Worm (Caenorhabditis elegans) whole organism, young adult: ENCODE measurements around the gene ZK105.6.

Experiments used
- F10E7.11 ChIP-seq: sonication (generic microtip); optimal IDR thresholded peaks from 2 replicates; lab custom pipeline; 2017; ENCODE audit warnings: mild to moderate bottlenecking, missing genetic modification characterization, moderate library complexity, missing compliant biosample characterization
- F22D6.2 ChIP-seq: sonication (generic microtip); optimal IDR thresholded peaks from 2 replicates; lab custom pipeline; 2016; ENCODE audit warnings: mild to moderate bottlenecking, missing genetic modification characterization, missing compliant biosample characterization
- F49E8.2 ChIP-seq: sonication (generic microtip); optimal IDR thresholded peaks from 3 replicates; lab custom pipeline; 2017; ENCODE audit warnings: missing genetic modification characterization, mild to moderate bottlenecking, missing compliant biosample characterization, antibody characterized with exemption, moderate library complexity; ENCODE audit not compliant: insufficient read depth
- K11D2.4 ChIP-seq: fragments of 200-800 bp; sonication (Bioruptor generic); IDR thresholded peaks from 2 replicates; pipeline ENCODE4 v1.3.6; 2022; ENCODE audit warnings: missing genetic modification reagents, missing genetic modification characterization, missing compliant biosample characterization
- T26A5.8 ChIP-seq: sonication (generic microtip); optimal IDR thresholded peaks from 2 replicates; lab custom pipeline; 2016; ENCODE audit warnings: missing genetic modification characterization, missing compliant biosample characterization
- attf-5 ChIP-seq: fragments of 200-800 bp; sonication (Bioruptor generic); optimal IDR thresholded peaks from 2 replicates; lab custom pipeline; 2018; ENCODE audit warnings: mild to moderate bottlenecking, missing genetic modification characterization, missing compliant biosample characterization
- bed-2 ChIP-seq: fragments of 200-800 bp; sonication (Bioruptor generic); IDR thresholded peaks from 2 replicates; pipeline ENCODE4 v1.3.6; 2022; ENCODE audit warnings: missing genetic modification reagents, missing genetic modification characterization, missing compliant biosample characterization
- ceh-40 ChIP-seq: fragments of 200-800 bp; sonication (Bioruptor generic); IDR thresholded peaks from 2 replicates; pipeline ENCODE4 v1.3.6; 2022; ENCODE audit warnings: missing genetic modification characterization, missing compliant biosample characterization
- ceh-79 ChIP-seq: sonication (generic microtip); optimal IDR thresholded peaks from 2 replicates; lab custom pipeline; 2017; ENCODE audit warnings: mild to moderate bottlenecking, missing genetic modification characterization, missing compliant biosample characterization
- die-1 ChIP-seq: sonication (generic microtip); optimal IDR thresholded peaks from 2 replicates; lab custom pipeline; 2016; ENCODE audit warnings: missing genotype, mild to moderate bottlenecking, missing genetic modification characterization, missing compliant biosample characterization
- dox-1 ChIP-seq: fragments of 200-800 bp; sonication (Bioruptor generic); IDR thresholded peaks from 2 replicates; pipeline ENCODE4 v1.3.6; 2022; ENCODE audit warnings: missing genetic modification reagents, missing genetic modification characterization, missing compliant biosample characterization
- efl-1 ChIP-seq: fragments of 150-350 bp; optimal IDR thresholded peaks from 2 replicates; lab custom pipeline; 2014; ENCODE audit warnings: missing biosample characterization, missing genetic modification reagents, missing genetic modification characterization
- egl-18 ChIP-seq: fragments of 200-800 bp; sonication (Bioruptor generic); IDR thresholded peaks from 2 replicates; pipeline ENCODE4 v1.3.6; 2022; ENCODE audit warnings: missing genetic modification reagents, missing genetic modification characterization, missing compliant biosample characterization
- ekl-4 ChIP-seq: fragments of 200-800 bp; sonication (Bioruptor generic); IDR thresholded peaks from 2 replicates; pipeline ENCODE4 v1.3.6; 2022; ENCODE audit warnings: missing genetic modification reagents, missing genetic modification characterization, missing compliant biosample characterization
- ets-4 ChIP-seq: fragments of 200-800 bp; sonication (Bioruptor generic); optimal IDR thresholded peaks from 2 replicates; lab custom pipeline; 2018; ENCODE audit warnings: mild to moderate bottlenecking, missing genetic modification characterization, missing compliant biosample characterization
- him-1 ChIP-seq: sonication (generic microtip); optimal IDR thresholded peaks from 2 replicates; lab custom pipeline; 2016; ENCODE audit warnings: missing genotype, missing genetic modification reagents, missing genetic modification characterization, missing compliant biosample characterization
- hlh-26 ChIP-seq: fragments of 200-800 bp; sonication (Bioruptor generic); conservative IDR thresholded peaks from 2 replicates; pipeline ENCODE4 v1.3.6; 2022; ENCODE audit warnings: missing genetic modification reagents, missing genetic modification characterization, missing compliant biosample characterization
- hrde-1 ChIP-seq: sonication (generic microtip); optimal IDR thresholded peaks from 2 replicates; lab custom pipeline; 2016; ENCODE audit warnings: missing genetic modification characterization, mild to moderate bottlenecking, missing compliant biosample characterization, moderate library complexity, missing genotype, missing genetic modification reagents, borderline replicate concordance
- lin-54 ChIP-seq: fragments of 200-800 bp; sonication (Bioruptor generic); optimal IDR thresholded peaks from 2 replicates; lab custom pipeline; 2018; ENCODE audit warnings: mild to moderate bottlenecking, missing genetic modification characterization, missing compliant biosample characterization
- madf-10 ChIP-seq: sonication (generic microtip); optimal IDR thresholded peaks from 2 replicates; lab custom pipeline; 2016; ENCODE audit warnings: mild to moderate bottlenecking, missing genetic modification characterization, missing compliant biosample characterization
- mxl-1 ChIP-seq: sonication (generic microtip); optimal IDR thresholded peaks from 2 replicates; lab custom pipeline; 2016; ENCODE audit warnings: missing genetic modification characterization, missing compliant biosample characterization
- nfyb-1 ChIP-seq: fragments of 200-800 bp; sonication (Bioruptor generic); IDR thresholded peaks from 2 replicates; pipeline ENCODE4 v1.3.6; 2022; ENCODE audit warnings: missing genetic modification reagents, missing genetic modification characterization, missing compliant biosample characterization
- nhr-27 ChIP-seq: fragments of 200-800 bp; sonication (Bioruptor generic); optimal IDR thresholded peaks from 2 replicates; lab custom pipeline; 2018; ENCODE audit warnings: mild to moderate bottlenecking, missing genetic modification characterization, moderate library complexity, missing compliant biosample characterization
- nhr-80 ChIP-seq: sonication (generic microtip); optimal IDR thresholded peaks from 2 replicates; lab custom pipeline; 2016; ENCODE audit warnings: missing genetic modification characterization, missing compliant biosample characterization
- nhr-90 ChIP-seq: sonication (generic microtip); optimal IDR thresholded peaks from 2 replicates; lab custom pipeline; 2016; ENCODE audit warnings: missing genotype, mild to moderate bottlenecking, missing genetic modification characterization, missing compliant biosample characterization
- pha-4 ChIP-seq: fragments of 150-350 bp; sonication (generic microtip); optimal IDR thresholded peaks from 2 replicates; lab custom pipeline; 2014; ENCODE audit warnings: missing biosample characterization, missing genetic modification reagents, missing genetic modification characterization
- rpc-1 ChIP-seq, 2 experiments: fragments of 150-350 bp in 1 of 2; sonication (generic microtip) in 1 of 2; optimal IDR thresholded peaks; 2 replicates each; lab custom pipeline; 2014 to 2018; ENCODE audit warnings: missing biosample characterization in 1 of 2, missing genetic modification characterization in 1 of 2, missing genetic modification reagents in 1 of 2, missing genotype in 1 of 2
- sdz-38 ChIP-seq: sonication (generic microtip); optimal IDR thresholded peaks from 2 replicates; lab custom pipeline; 2016; ENCODE audit warnings: missing genotype, missing genetic modification characterization, missing compliant biosample characterization
- snpc-1.1 ChIP-seq: sonication (generic microtip); optimal IDR thresholded peaks from 2 replicates; lab custom pipeline; 2017; ENCODE audit warnings: missing genetic modification characterization, mild to moderate bottlenecking, missing compliant biosample characterization, antibody characterized with exemption, moderate library complexity, missing genotype, missing genetic modification reagents; ENCODE audit not compliant: insufficient read depth
- snpc-1.3 ChIP-seq: sonication (generic microtip); optimal IDR thresholded peaks from 2 replicates; lab custom pipeline; 2017; ENCODE audit warnings: missing genetic modification characterization, mild to moderate bottlenecking, missing compliant biosample characterization, antibody characterized with exemption, moderate library complexity, missing genotype, missing genetic modification reagents; ENCODE audit not compliant: insufficient read depth
- snpc-3.4 ChIP-seq: sonication (generic microtip); optimal IDR thresholded peaks from 2 replicates; lab custom pipeline; 2017; ENCODE audit warnings: missing genetic modification characterization, mild to moderate bottlenecking, missing compliant biosample characterization, antibody characterized with exemption, moderate library complexity, missing genotype, missing genetic modification reagents
- tbp1 ChIP-seq: fragments of 200-800 bp; sonication (Bioruptor generic); optimal IDR thresholded peaks from 2 replicates; lab custom pipeline; 2018; ENCODE audit warnings: mild to moderate bottlenecking, missing genetic modification characterization, missing compliant biosample characterization
- ztf-18 ChIP-seq: sonication (generic microtip); optimal IDR thresholded peaks from 2 replicates; lab custom pipeline; 2016; ENCODE audit warnings: missing genotype, mild to moderate bottlenecking, missing genetic modification characterization, missing compliant biosample characterization
- ztf-22 ChIP-seq: fragments of 200-800 bp; sonication (Bioruptor generic); optimal IDR thresholded peaks from 2 replicates; lab custom pipeline; 2018; ENCODE audit warnings: mild to moderate bottlenecking, missing genetic modification characterization, moderate library complexity, missing compliant biosample characterization
- ztf-26 ChIP-seq: sonication (generic microtip); optimal IDR thresholded peaks from 2 replicates; lab custom pipeline; 2017; ENCODE audit warnings: missing genetic modification characterization, missing compliant biosample characterization
- ztf-3 ChIP-seq: fragments of 200-800 bp; sonication (Bioruptor generic); optimal IDR thresholded peaks from 2 replicates; lab custom pipeline; 2018; ENCODE audit warnings: mild to moderate bottlenecking, missing genetic modification characterization, missing compliant biosample characterization

Gene ZK105.6

DNA sequence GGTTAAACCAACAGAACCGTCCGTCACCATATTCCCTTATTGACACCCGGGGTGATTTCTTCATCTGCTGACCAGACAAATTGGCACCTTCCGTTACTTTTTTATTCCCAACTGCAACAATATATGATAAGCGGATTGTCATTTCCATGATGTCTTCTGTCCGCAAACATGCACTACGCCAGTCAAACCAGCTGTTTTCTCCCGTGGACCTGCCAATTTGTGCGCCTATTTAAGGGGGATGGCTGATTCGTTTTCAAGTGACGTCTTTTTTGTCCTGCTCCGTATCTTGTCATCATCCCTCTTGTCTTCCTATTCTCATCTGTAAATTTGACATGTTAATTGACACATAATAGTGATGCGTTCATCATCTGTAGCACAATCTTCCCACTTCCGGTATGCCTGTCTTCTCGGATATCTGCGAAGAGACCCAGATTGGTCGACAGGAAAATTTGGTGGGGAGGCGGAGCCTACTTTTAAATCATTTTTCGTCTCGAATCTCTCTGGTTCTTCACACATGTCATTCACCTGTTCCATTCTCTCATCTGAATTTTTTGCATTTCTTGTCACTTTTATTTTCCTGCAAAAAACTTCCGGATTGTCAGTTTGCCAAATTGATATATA is 24.2 kb upstream of the ZK105.6 start (continued):
- TF ChIP-seq ets-4, result peak; percentile 79
- TF ChIP-seq ekl-4, result no peak
- no peak for TF ChIP-seq bed-2
- no peak for TF ChIP-seq nhr-27
- TF ChIP-seq K11D2.4 (GFP tag; lab: Robert Waterston, UW), result no peak
- TF ChIP-seq lin-54, result no peak
- TF ChIP-seq T26A5.8, result no peak
- no peak for TF ChIP-seq snpc-1.3 (tag; lab: Kevin White, UChicago)
- no peak for TF ChIP-seq madf-10 (tag; lab: Kevin White, UChicago)
- no peak; the same call in 1 of the 2 replicates for TF ChIP-seq dox-1 (GFP tag; lab: Robert Waterston, UW)
- no peak for TF ChIP-seq mxl-1 (tag; lab: Kevin White, UChicago)
- no peak for TF ChIP-seq nfyb-1
- TF ChIP-seq tbp1 (GFP tag; lab: Kevin White, UChicago), result no peak
- TF ChIP-seq F49E8.2 (tag; lab: Kevin White, UChicago), result no peak
- TF ChIP-seq ceh-79 (tag; lab: Kevin White, UChicago), result no peak
- peak; percentile 92 for TF ChIP-seq nhr-80
- peak; percentile 3 for TF ChIP-seq nhr-90 (tag; lab: Kevin White, UChicago)
- no peak for TF ChIP-seq F22D6.2 (tag; lab: Kevin White, UChicago)
- TF ChIP-seq ztf-26, result no peak
- TF ChIP-seq hrde-1 (tag; lab: Kevin White, UChicago), result no peak
- TF ChIP-seq ztf-18 (tag; lab: Kevin White, UChicago), result no peak
- TF ChIP-seq snpc-3.4 (tag; lab: Kevin White, UChicago), result no peak
- TF ChIP-seq efl-1 (GFP tag; lab: Kevin White, UChicago), result no peak
- TF ChIP-seq, all 124 proteins: peak for 7

DNA sequence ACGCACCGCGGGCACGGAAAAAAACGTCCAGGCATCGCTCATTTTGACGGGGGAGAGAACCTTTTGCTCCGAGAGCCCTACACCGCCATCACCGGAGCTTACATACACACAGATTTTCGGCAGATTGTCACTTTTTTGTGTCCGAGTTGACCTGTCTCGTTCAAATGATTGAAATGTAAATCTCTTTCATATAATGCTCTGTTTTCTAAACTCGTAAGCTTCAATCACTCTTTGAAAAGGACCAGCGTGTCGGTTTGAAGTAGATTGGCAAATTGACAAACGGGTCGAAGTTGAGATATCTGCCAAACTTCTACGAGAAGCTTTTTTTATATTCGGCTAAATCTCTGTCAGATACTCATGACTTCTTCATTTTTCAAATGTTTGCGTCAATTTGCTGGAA is 23.3 kb upstream of the ZK105.6 start:
- TF ChIP-seq egl-18 (GFP tag; lab: Robert Waterston, UW) (no peak), ztf-22 (GFP tag; lab: Kevin White, UChicago) (no peak), sdz-38 (tag; lab: Kevin White, UChicago) (no peak), F49E8.2 (tag; lab: Kevin White, UChicago) (no peak), ztf-3 (GFP tag; lab: Kevin White, UChicago) (no peak), rpc-1 (optimal IDR thresholded peaks at IDR 0.05; lab: Kevin White, UChicago) (no peak), rpc-1 (tag; optimal IDR thresholded peaks at IDR 0.05; lab: Kevin White, UChicago) (no peak), pha-4 (tag; lab: Kevin White, UChicago) (no peak), ztf-18 (tag; lab: Kevin White, UChicago) (no peak), snpc-1.1 (tag; lab: Kevin White, UChicago) (no peak), snpc-3.4 (tag; lab: Kevin White, UChicago) (no peak), dox-1 (GFP tag; lab: Robert Waterston, UW) (no peak), hlh-26 (GFP tag; lab: Robert Waterston, UW) (no peak), him-1 (tag; lab: Kevin White, UChicago) (no peak), ceh-40 (GFP tag; lab: Robert Waterston, UW) (no peak), die-1 (tag; lab: Kevin White, UChicago) (no peak), attf-5 (GFP tag; lab: Kevin White, UChicago) (no peak), F10E7.11 (tag; lab: Kevin White, UChicago) (no peak)
